Worm (Caenorhabditis elegans): Measurements from ENCODE around the gene R13A1.3.

R13A1.3 gene

ce11 chrIV:7186756-7187155 is 17.0 kb upstream of the R13A1.3 start, which contains the start of gene str-249:
Gene str-249 (minus strand): TSS chrIV:7186856.
- TF ChIP-seq aly-1 (tag; optimal IDR thresholded peaks at IDR 0.05), result no peak
- TF ChIP-seq scrt-1 (GFP tag; IDR thresholded peaks at IDR 0.05), result no peak
- no peak for TF ChIP-seq pes-1 (GFP tag; IDR thresholded peaks at IDR 0.05)
- no peak for TF ChIP-seq tbx-11 (GFP tag; IDR thresholded peaks at IDR 0.05)
- no peak for TF ChIP-seq ceh-13 (GFP tag; optimal IDR thresholded peaks at IDR 0.05)
- no peak for TF ChIP-seq tbx-37 (GFP tag; conservative IDR thresholded peaks at IDR 0.05)
- no peak for TF ChIP-seq B0310.2 (tag; optimal IDR thresholded peaks at IDR 0.05)
- no peak for TF ChIP-seq hmg-4 (GFP tag; optimal IDR thresholded peaks at IDR 0.05)
- TF ChIP-seq ama-1 (optimal IDR thresholded peaks at IDR 0.05), result no peak
- TF ChIP-seq F13C5.2 (tag; optimal IDR thresholded peaks at IDR 0.05), result no peak
- no peak for TF ChIP-seq ceh-36 (tag; optimal IDR thresholded peaks at IDR 0.05)
- no peak for TF ChIP-seq hnd-1 (tag; optimal IDR thresholded peaks at IDR 0.05)
- TF ChIP-seq sea-1 (GFP tag; conservative IDR thresholded peaks at IDR 0.05), result no peak

ce11 chrIV:7188030-7188429 is 15.8 kb upstream of the R13A1.3 start, which contains the start of gene C42D4.13:
Gene C42D4.13 (minus strand): TSS chrIV:7188130.
- TF ChIP-seq B0310.2 (tag; optimal IDR thresholded peaks at IDR 0.05) (no peak), ama-1 (optimal IDR thresholded peaks at IDR 0.05) (no peak), hmbx-1 (tag; optimal IDR thresholded peaks at IDR 0.05) (no peak), ceh-36 (tag; optimal IDR thresholded peaks at IDR 0.05) (no peak), sea-1 (GFP tag; conservative IDR thresholded peaks at IDR 0.05) (no peak), pes-1 (GFP tag; IDR thresholded peaks at IDR 0.05) (no peak)

- no peak for TF ChIP-seq ceh-36 (tag; optimal IDR thresholded peaks at IDR 0.05)
- no peak for TF ChIP-seq ama-1 (optimal IDR thresholded peaks at IDR 0.05)
- no peak for TF ChIP-seq pes-1 (GFP tag; IDR thresholded peaks at IDR 0.05)
- no peak for TF ChIP-seq flt-1 (GFP tag; IDR thresholded peaks at IDR 0.05)
- no peak for TF ChIP-seq ets-7 (tag; optimal IDR thresholded peaks at IDR 0.05)
- TF ChIP-seq F13C5.2 (tag; optimal IDR thresholded peaks at IDR 0.05), result no peak
These were observed 15.0 kb upstream of the R13A1.3 start, which contains the start of gene srlf-7 for ce11 chrIV:7188528-7189422. Gene srlf-7 (plus strand): TSS chrIV:7189287.

ce11 chrIV:7190409-7190808 is 13.4 kb upstream of the R13A1.3 start:
- TF ChIP-seq tbx-11 (GFP tag; IDR thresholded peaks at IDR 0.05), result no peak
- TF ChIP-seq pes-1 (GFP tag; IDR thresholded peaks at IDR 0.05), result no peak
- no peak for TF ChIP-seq F13C5.2 (tag; optimal IDR thresholded peaks at IDR 0.05)
- TF ChIP-seq tbx-37 (GFP tag; conservative IDR thresholded peaks at IDR 0.05), result no peak
- no peak for TF ChIP-seq flt-1 (GFP tag; IDR thresholded peaks at IDR 0.05)
- no peak for TF ChIP-seq scrt-1 (GFP tag; IDR thresholded peaks at IDR 0.05)
- TF ChIP-seq sea-1 (GFP tag; conservative IDR thresholded peaks at IDR 0.05), result no peak
- TF ChIP-seq ceh-36 (tag; optimal IDR thresholded peaks at IDR 0.05), result no peak
- TF ChIP-seq B0310.2 (tag; optimal IDR thresholded peaks at IDR 0.05), result no peak
- TF ChIP-seq ama-1 (optimal IDR thresholded peaks at IDR 0.05), result no peak
- TF ChIP-seq tra-4 (tag; optimal IDR thresholded peaks at IDR 0.05), result no peak
- TF ChIP-seq aly-1 (tag; optimal IDR thresholded peaks at IDR 0.05), result no peak
- no peak for TF ChIP-seq hmg-4 (GFP tag; optimal IDR thresholded peaks at IDR 0.05)
- TF ChIP-seq hnd-1 (tag; optimal IDR thresholded peaks at IDR 0.05), result no peak
- no peak for TF ChIP-seq ets-7 (tag; optimal IDR thresholded peaks at IDR 0.05)
- no peak for TF ChIP-seq ceh-13 (GFP tag; optimal IDR thresholded peaks at IDR 0.05)
- TF ChIP-seq hmbx-1 (tag; optimal IDR thresholded peaks at IDR 0.05), result no peak

- TF ChIP-seq ets-7 (tag; optimal IDR thresholded peaks at IDR 0.05) (no peak), hmg-4 (GFP tag; optimal IDR thresholded peaks at IDR 0.05) (no peak), F13C5.2 (tag; optimal IDR thresholded peaks at IDR 0.05) (no peak), ama-1 (optimal IDR thresholded peaks at IDR 0.05) (no peak), B0310.2 (tag; optimal IDR thresholded peaks at IDR 0.05) (no peak), aly-1 (tag; optimal IDR thresholded peaks at IDR 0.05) (no peak), tbx-11 (GFP tag; IDR thresholded peaks at IDR 0.05) (no peak), hnd-1 (tag; optimal IDR thresholded peaks at IDR 0.05) (no peak), ceh-13 (GFP tag; optimal IDR thresholded peaks at IDR 0.05) (no peak), sea-1 (GFP tag; conservative IDR thresholded peaks at IDR 0.05) (no peak), tra-4 (tag; optimal IDR thresholded peaks at IDR 0.05) (no peak), scrt-1 (GFP tag; IDR thresholded peaks at IDR 0.05) (no peak), tbx-37 (GFP tag; conservative IDR thresholded peaks at IDR 0.05) (no peak), flt-1 (GFP tag; IDR thresholded peaks at IDR 0.05) (no peak), hmbx-1 (tag; optimal IDR thresholded peaks at IDR 0.05) (no peak), pes-1 (GFP tag; IDR thresholded peaks at IDR 0.05) (no peak), ceh-36 (tag; optimal IDR thresholded peaks at IDR 0.05) (no peak)
These were observed 12.1 kb upstream of the R13A1.3 start, which contains the start of gene R13A1.5 for ce11 chrIV:7191745-7192144. Gene R13A1.5 (minus strand): TSS chrIV:7191845.

ce11 chrIV:7195734-7196133 is 8.1 kb upstream of the R13A1.3 start, which contains the start of gene best-16:
Gene best-16 (minus strand): TSS chrIV:7195834.
- TF ChIP-seq aly-1 (tag; optimal IDR thresholded peaks at IDR 0.05) (no peak), B0310.2 (tag; optimal IDR thresholded peaks at IDR 0.05) (no peak), ceh-36 (tag; optimal IDR thresholded peaks at IDR 0.05) (no peak), ets-7 (tag; optimal IDR thresholded peaks at IDR 0.05) (no peak), scrt-1 (GFP tag; IDR thresholded peaks at IDR 0.05) (no peak), tbx-37 (GFP tag; conservative IDR thresholded peaks at IDR 0.05) (no peak), sea-1 (GFP tag; conservative IDR thresholded peaks at IDR 0.05) (no peak), F13C5.2 (tag; optimal IDR thresholded peaks at IDR 0.05) (no peak), tra-4 (tag; optimal IDR thresholded peaks at IDR 0.05) (no peak), ceh-13 (GFP tag; optimal IDR thresholded peaks at IDR 0.05) (no peak), pes-1 (GFP tag; IDR thresholded peaks at IDR 0.05) (no peak), hmbx-1 (tag; optimal IDR thresholded peaks at IDR 0.05) (no peak), flt-1 (GFP tag; IDR thresholded peaks at IDR 0.05) (no peak), tbx-11 (GFP tag; IDR thresholded peaks at IDR 0.05) (no peak), hnd-1 (tag; optimal IDR thresholded peaks at IDR 0.05) (no peak), hmg-4 (GFP tag; optimal IDR thresholded peaks at IDR 0.05) (no peak), ama-1 (optimal IDR thresholded peaks at IDR 0.05) (no peak)

- no peak for TF ChIP-seq hmg-4 (GFP tag; optimal IDR thresholded peaks at IDR 0.05)
- TF ChIP-seq flt-1 (GFP tag; IDR thresholded peaks at IDR 0.05), result no peak
- TF ChIP-seq sea-1 (GFP tag; conservative IDR thresholded peaks at IDR 0.05), result no peak
- TF ChIP-seq ceh-13 (GFP tag; optimal IDR thresholded peaks at IDR 0.05), result no peak
- TF ChIP-seq F13C5.2 (tag; optimal IDR thresholded peaks at IDR 0.05), result no peak
- TF ChIP-seq B0310.2 (tag; optimal IDR thresholded peaks at IDR 0.05), result no peak
- TF ChIP-seq ceh-36 (tag; optimal IDR thresholded peaks at IDR 0.05), result no peak
- no peak for TF ChIP-seq scrt-1 (GFP tag; IDR thresholded peaks at IDR 0.05)
- TF ChIP-seq hmbx-1 (tag; optimal IDR thresholded peaks at IDR 0.05), result no peak
- TF ChIP-seq tra-4 (tag; optimal IDR thresholded peaks at IDR 0.05), result no peak
- TF ChIP-seq ets-7 (tag; optimal IDR thresholded peaks at IDR 0.05), result no peak
- no peak for TF ChIP-seq tbx-11 (GFP tag; IDR thresholded peaks at IDR 0.05)
- no peak for TF ChIP-seq ama-1 (optimal IDR thresholded peaks at IDR 0.05)
- TF ChIP-seq aly-1 (tag; optimal IDR thresholded peaks at IDR 0.05), result no peak
- no peak for TF ChIP-seq pes-1 (GFP tag; IDR thresholded peaks at IDR 0.05)
These were observed 6.9 kb upstream of the R13A1.3 start, which contains the start of gene unc-8 for ce11 chrIV:7196853-7197252. Gene unc-8 (plus strand): TSS chrIV:7197153.
